Worm (Caenorhabditis elegans) whole organism, early embryonic: ENCODE results near the gene srw-142.

ENCODE experiments used
- ama-1 ChIP-seq: fragments of 150-350 bp; optimal IDR thresholded peaks from 2 replicates; lab custom pipeline; 2014
- ceh-13 ChIP-seq: fragments of 200-800 bp; sonication (Bioruptor generic); optimal IDR thresholded peaks from 2 replicates; lab custom pipeline; 2018; ENCODE audit warnings: mild to moderate bottlenecking, missing genetic modification characterization, missing compliant biosample characterization
- flt-1 ChIP-seq: fragments of 200-800 bp; sonication (Bioruptor generic); IDR thresholded peaks from 2 replicates; pipeline ENCODE4 v1.3.6; 2022; ENCODE audit warnings: missing genetic modification characterization, missing compliant biosample characterization
- hmg-4 ChIP-seq: fragments of 200-800 bp; sonication (Bioruptor generic); optimal IDR thresholded peaks from 2 replicates; lab custom pipeline; 2018; ENCODE audit warnings: mild to moderate bottlenecking, missing genetic modification characterization, missing compliant biosample characterization
- hnd-1 ChIP-seq: sonication (generic microtip); optimal IDR thresholded peaks from 2 replicates; lab custom pipeline; 2016; ENCODE audit warnings: missing genetic modification characterization, missing compliant biosample characterization
- scrt-1 ChIP-seq: fragments of 200-800 bp; sonication (Bioruptor generic); IDR thresholded peaks from 2 replicates; pipeline ENCODE4 v1.3.6; 2022; ENCODE audit warnings: missing genetic modification characterization, missing compliant biosample characterization
- sea-1 ChIP-seq: fragments of 200-800 bp; sonication (Bioruptor generic); conservative IDR thresholded peaks from 2 replicates; pipeline ENCODE4 v1.3.6; 2022; ENCODE audit warnings: missing genetic modification characterization, missing compliant biosample characterization
- tbx-11 ChIP-seq: fragments of 200-800 bp; sonication (Bioruptor generic); IDR thresholded peaks from 2 replicates; pipeline ENCODE4 v1.3.6; 2022; ENCODE audit warnings: missing genetic modification characterization, missing compliant biosample characterization
- tbx-37 ChIP-seq: fragments of 200-800 bp; sonication (Bioruptor generic); conservative IDR thresholded peaks from 2 replicates; pipeline ENCODE4 v1.3.6; 2022; ENCODE audit warnings: missing genetic modification reagents, missing genetic modification characterization, missing compliant biosample characterization
- tra-4 ChIP-seq: sonication (generic microtip); optimal IDR thresholded peaks from 2 replicates; lab custom pipeline; 2017; ENCODE audit warnings: missing genetic modification characterization, missing compliant biosample characterization

DNA sequence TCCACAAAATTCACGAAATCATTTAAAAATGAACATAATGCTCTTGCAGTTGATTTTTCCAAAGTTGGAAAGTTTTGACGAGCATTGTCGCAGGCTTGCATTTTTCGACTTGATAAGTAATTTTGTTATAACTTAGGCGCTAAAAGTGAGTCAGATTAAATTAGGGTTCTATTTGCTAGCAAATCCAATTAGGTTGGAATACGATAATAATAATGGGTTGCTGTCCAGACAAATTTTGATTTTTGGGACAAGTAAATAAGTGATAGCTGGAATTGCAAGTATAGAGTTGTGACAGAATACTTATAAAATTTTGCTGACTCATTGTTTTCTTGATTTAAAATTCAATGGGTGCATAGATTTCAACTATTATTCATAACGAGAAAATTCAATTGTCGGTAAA, 47.9 kb upstream of the srw-142 start, which contains the start of gene srw-112:
- TF ChIP-seq flt-1 (GFP tag; lab: Robert Waterston, UW) (no peak), tra-4 (tag; lab: Kevin White, UChicago) (no peak), scrt-1 (GFP tag; lab: Robert Waterston, UW) (no peak), ama-1 (no peak), ceh-13 (GFP tag; lab: Kevin White, UChicago) (no peak), tbx-11 (GFP tag; lab: Robert Waterston, UW) (no peak), hmg-4 (no peak), hnd-1 (tag; lab: Kevin White, UChicago) (no peak), sea-1 (GFP tag; lab: Robert Waterston, UW) (no peak), tbx-37 (GFP tag; lab: Robert Waterston, UW) (no peak)
